Worm (Caenorhabditis elegans) whole organism, L4/young adult: ENCODE measurements around the gene old-2.

Experiments used
- W03F9.2 ChIP-seq: fragments of 150-350 bp; optimal IDR thresholded peaks from 2 replicates; lab custom pipeline; 2014; ENCODE audit warnings: missing biosample characterization, missing genetic modification characterization
- dao-5 ChIP-seq: sonication (generic microtip); optimal IDR thresholded peaks from 2 replicates; lab custom pipeline; 2016; ENCODE audit warnings: missing genotype, missing genetic modification characterization, moderate library complexity, missing compliant biosample characterization
- him-1 ChIP-seq: sonication (generic microtip); optimal IDR thresholded peaks from 2 replicates; lab custom pipeline; 2016; ENCODE audit warnings: missing genotype, missing genetic modification reagents, missing genetic modification characterization, missing compliant biosample characterization

ce11 chrII:9803320-9803719, 46.1 kb downstream of the old-2 start, which contains the start of gene cyp-13A7:
- TF ChIP-seq him-1 (tag; lab: Kevin White, UChicago): no peak
- TF ChIP-seq dao-5: no peak
- TF ChIP-seq W03F9.2 (tag; lab: Kevin White, UChicago): no peak
